Fruit fly (Drosophila melanogaster) whole organism, pupa: ENCODE measurements around the gene CG15024.
A peak's percentile ranks its signal among the peaks of the same experiment; 100 is the strongest.

Source experiments
- CG10348 ChIP-seq: fragments of 200-800 bp; sonication (Bioruptor generic); IDR thresholded peaks from 2 replicates; pipeline ENCODE4 v1.3.6; 2022; ENCODE audit warnings: missing biosample characterization, missing genetic modification characterization
- CG12605 ChIP-seq: fragments of 200-800 bp; sonication (Bioruptor generic); IDR thresholded peaks from 2 replicates; pipeline ENCODE4 v1.3.6; 2022; ENCODE audit warnings: missing biosample characterization, missing genetic modification characterization
- CG13204 ChIP-seq: fragments of 200-800 bp; sonication (Bioruptor generic); optimal IDR thresholded peaks from 2 replicates; lab custom pipeline; 2018; ENCODE audit warnings: missing biosample characterization, mild to moderate bottlenecking, missing genetic modification characterization, moderate library complexity
- CG14655 ChIP-seq: fragments of 200-800 bp; sonication (Bioruptor generic); optimal IDR thresholded peaks from 3 replicates; lab custom pipeline; 2017; ENCODE audit warnings: mild to moderate bottlenecking, missing biosample characterization, missing genetic modification reagents, missing genetic modification characterization
- CG15710 ChIP-seq: fragments of 200-800 bp; sonication (Bioruptor generic); optimal IDR thresholded peaks from 2 replicates; lab custom pipeline; 2018; ENCODE audit warnings: missing biosample characterization, mild to moderate bottlenecking, missing genetic modification characterization, moderate library complexity
- CG17806 ChIP-seq: fragments of 200-800 bp; sonication (Bioruptor generic); optimal IDR thresholded peaks from 2 replicates; lab custom pipeline; 2018; ENCODE audit warnings: missing biosample characterization, mild to moderate bottlenecking, missing genetic modification characterization, moderate library complexity
- CG32121 ChIP-seq: fragments of 200-800 bp; sonication (Bioruptor generic); IDR thresholded peaks from 2 replicates; pipeline ENCODE4 v1.3.6; 2022; ENCODE audit warnings: missing biosample characterization, missing genetic modification characterization
- CG34367 ChIP-seq: fragments of 200-800 bp; sonication (Bioruptor generic); optimal IDR thresholded peaks from 2 replicates; lab custom pipeline; 2018; ENCODE audit warnings: missing biosample characterization, mild to moderate bottlenecking, missing genetic modification characterization
- CG4496 ChIP-seq: fragments of 200-800 bp; sonication (Bioruptor generic); IDR thresholded peaks from 3 replicates; pipeline ENCODE4 v1.3.6; 2022; ENCODE audit warnings: missing biosample characterization, missing genetic modification characterization
- CG8159 ChIP-seq: fragments of 200-800 bp; sonication (Bioruptor generic); optimal IDR thresholded peaks from 3 replicates; lab custom pipeline; 2018; ENCODE audit warnings: missing biosample characterization, mild to moderate bottlenecking, missing genetic modification characterization, moderate library complexity
- CG8301 ChIP-seq: fragments of 200-800 bp; sonication (Bioruptor generic); optimal IDR thresholded peaks from 2 replicates; lab custom pipeline; 2018; ENCODE audit warnings: missing biosample characterization, mild to moderate bottlenecking, missing genetic modification characterization
- CG9948 ChIP-seq: fragments of 200-800 bp; sonication (Bioruptor generic); optimal IDR thresholded peaks from 2 replicates; lab custom pipeline; 2018; ENCODE audit warnings: missing biosample characterization, mild to moderate bottlenecking, missing genetic modification characterization, moderate library complexity
- D1 ChIP-seq: fragments of 200-800 bp; sonication (Bioruptor generic); optimal IDR thresholded peaks from 2 replicates; lab custom pipeline; 2018; ENCODE audit warnings: missing biosample characterization, mild to moderate bottlenecking, missing genetic modification characterization, moderate library complexity
- EcR ChIP-seq: fragments of 200-800 bp; sonication (Bioruptor generic); optimal IDR thresholded peaks from 3 replicates; lab custom pipeline; 2019; ENCODE audit warnings: missing biosample characterization, missing genetic modification characterization, mild to moderate bottlenecking, moderate library complexity, missing genetic modification reagents
- Ets98B ChIP-seq: fragments of 200-800 bp; sonication (Bioruptor generic); IDR thresholded peaks from 2 replicates; pipeline ENCODE4 v1.3.6; 2022; ENCODE audit warnings: missing biosample characterization, missing genetic modification characterization
- Pif1A ChIP-seq: fragments of 200-800 bp; sonication (Bioruptor generic); optimal IDR thresholded peaks from 3 replicates; lab custom pipeline; 2016; ENCODE audit warnings: missing biosample characterization, missing genetic modification characterization
- Pif1B ChIP-seq: fragments of 200-800 bp; sonication (Bioruptor generic); optimal IDR thresholded peaks from 3 replicates; lab custom pipeline; 2016; ENCODE audit warnings: missing biosample characterization, missing genetic modification characterization
- Snoo ChIP-seq: fragments of 200-800 bp; sonication (Bioruptor generic); optimal IDR thresholded peaks from 3 replicates; lab custom pipeline; 2017; ENCODE audit warnings: missing biosample characterization, mild to moderate bottlenecking, missing genetic modification characterization, inconsistent platforms
- fd96Ca ChIP-seq: fragments of 200-800 bp; sonication (Bioruptor generic); IDR thresholded peaks from 3 replicates; pipeline ENCODE4 v1.3.6; 2022; ENCODE audit warnings: missing biosample characterization, missing genetic modification characterization
- gl ChIP-seq: fragments of 200-800 bp; sonication (Bioruptor generic); optimal IDR thresholded peaks from 2 replicates; lab custom pipeline; 2018; ENCODE audit warnings: missing biosample characterization, mild to moderate bottlenecking, missing genetic modification characterization
- rn ChIP-seq: fragments of 200-800 bp; sonication (Bioruptor generic); IDR thresholded peaks from 2 replicates; pipeline ENCODE4 v1.3.6; 2022; ENCODE audit warnings: missing biosample characterization, missing genetic modification characterization

CG15024 gene

DNA sequence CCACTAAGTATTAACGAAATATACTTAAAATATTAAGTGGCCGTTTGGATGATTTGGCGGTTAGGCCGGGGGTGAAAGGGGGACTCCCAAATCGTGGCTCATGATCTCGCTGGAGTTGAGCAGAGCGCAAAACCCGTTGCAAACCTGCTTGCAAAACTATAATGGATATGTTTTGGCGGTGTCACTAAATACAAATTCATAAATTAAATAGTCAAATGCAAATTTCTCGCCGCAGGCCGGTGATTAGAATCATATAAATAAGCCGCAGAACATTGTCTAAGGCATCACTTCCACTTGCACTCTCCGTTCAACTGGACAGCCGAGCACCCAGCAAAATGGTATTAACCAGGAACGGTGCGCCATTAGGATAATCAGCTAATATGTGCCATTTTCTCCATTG is 18.9 kb upstream of the CG15024 start, which contains the start of gene CG11350:
Gene CG11350 (plus strand): TSS at position 301 of the 400 bp plus-strand sequence.
- TF ChIP-seq Pif1B (GFP tag; lab: Kevin White, UChicago), result no peak
- no peak for TF ChIP-seq D1 (tag; lab: Kevin White, UChicago)
- TF ChIP-seq Pif1A (GFP tag; lab: Kevin White, UChicago), result no peak
- no peak for TF ChIP-seq CG8159
- no peak for TF ChIP-seq CG9948 (tag; lab: Kevin White, UChicago)
- TF ChIP-seq Snoo (tag; lab: Kevin White, UChicago), result no peak
- TF ChIP-seq CG32121 (GFP tag; lab: Robert Waterston, UW), result no peak
- no peak for TF ChIP-seq CG34367 (tag; lab: Kevin White, UChicago)
- no peak for TF ChIP-seq CG14655
- TF ChIP-seq rn, result no peak
- TF ChIP-seq CG17806 (tag; lab: Kevin White, UChicago), result no peak
- TF ChIP-seq gl (tag; lab: Kevin White, UChicago), result no peak
- no peak for TF ChIP-seq Ets98B (GFP tag; lab: Robert Waterston, UW)
- no peak for TF ChIP-seq fd96Ca
- TF ChIP-seq CG12605, result no peak
- no peak for TF ChIP-seq CG8301 (tag; lab: Kevin White, UChicago)
- no peak for TF ChIP-seq EcR (GFP tag; lab: Kevin White, UChicago)
- TF ChIP-seq CG13204 (GFP tag; lab: Kevin White, UChicago), result no peak
- no peak for TF ChIP-seq CG4496 (GFP tag; lab: Robert Waterston, UW)
- TF ChIP-seq CG10348, result no peak

DNA sequence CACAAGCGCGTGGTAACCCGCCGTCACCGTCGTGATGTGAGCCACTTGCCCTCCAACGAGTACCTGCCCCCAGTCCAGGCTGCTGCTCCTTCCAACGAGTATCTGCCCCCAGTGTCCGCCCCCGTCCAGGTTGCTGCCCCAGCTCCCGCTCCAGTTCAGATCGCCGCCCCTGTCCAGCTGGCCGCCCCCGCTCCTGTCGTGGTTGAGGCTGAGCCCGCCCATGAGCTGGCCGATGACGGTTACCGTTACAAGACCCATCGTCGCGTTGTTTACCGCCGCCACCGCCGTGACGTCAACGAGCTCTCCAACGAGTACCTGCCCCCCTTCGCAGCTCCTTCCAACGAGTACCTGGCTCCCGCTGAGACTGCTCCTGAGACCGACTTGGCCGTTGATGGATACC is 17.1 kb upstream of the CG15024 start:
- TF ChIP-seq CG8159 (no peak), CG8301 (tag; lab: Kevin White, UChicago) (no peak), gl (tag; lab: Kevin White, UChicago) (no peak), Pif1A (GFP tag; lab: Kevin White, UChicago) (no peak), CG4496 (GFP tag; lab: Robert Waterston, UW) (0 out of 3 replicates have a peak, but pooled peaks have one; percentile 13), fd96Ca (peak; percentile 52; the same call in 1 of the 3 replicates), CG14655 (no peak)

DNA sequence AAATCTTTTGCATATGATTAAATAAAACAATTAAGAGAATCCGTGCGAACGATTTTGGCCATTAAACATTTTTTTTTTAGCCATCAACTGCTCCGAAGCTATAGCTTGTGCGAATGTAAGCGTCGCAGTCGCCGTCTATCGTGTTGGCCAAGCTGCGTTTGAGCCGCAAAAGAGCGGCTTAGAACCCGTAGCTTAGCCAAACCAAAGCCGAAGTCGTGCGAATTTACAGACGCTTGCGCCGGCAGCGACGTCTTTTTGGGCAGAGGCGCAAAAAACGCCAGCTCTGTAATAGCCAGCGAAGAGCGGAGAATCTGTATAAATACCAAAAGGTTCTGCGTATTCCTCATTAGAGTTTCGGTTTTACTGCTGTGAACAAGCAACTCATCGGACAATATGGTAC is 16.3 kb upstream of the CG15024 start, which contains the start of gene CG7465:
Gene CG7465 (plus strand): TSS at position 346 of the 400 bp plus-strand sequence.
- no peak for TF ChIP-seq rn
- TF ChIP-seq EcR (GFP tag; lab: Kevin White, UChicago), result no peak
- no peak for TF ChIP-seq CG12605
- no peak for TF ChIP-seq CG13204 (GFP tag; lab: Kevin White, UChicago)
- TF ChIP-seq Pif1B (GFP tag; lab: Kevin White, UChicago), result no peak
- TF ChIP-seq CG4496 (GFP tag; lab: Robert Waterston, UW), result no peak
- no peak for TF ChIP-seq gl (tag; lab: Kevin White, UChicago)
- TF ChIP-seq CG17806 (tag; lab: Kevin White, UChicago), result no peak
- no peak for TF ChIP-seq Ets98B (GFP tag; lab: Robert Waterston, UW)
- no peak for TF ChIP-seq CG8301 (tag; lab: Kevin White, UChicago)
- no peak for TF ChIP-seq CG15710 (tag; lab: Kevin White, UChicago)
- TF ChIP-seq CG8159, result no peak
- TF ChIP-seq Snoo (tag; lab: Kevin White, UChicago), result no peak
- TF ChIP-seq CG34367 (tag; lab: Kevin White, UChicago), result no peak
- TF ChIP-seq CG9948 (tag; lab: Kevin White, UChicago), result no peak
- no peak for TF ChIP-seq CG14655
- TF ChIP-seq fd96Ca, result no peak
- no peak for TF ChIP-seq Pif1A (GFP tag; lab: Kevin White, UChicago)

DNA sequence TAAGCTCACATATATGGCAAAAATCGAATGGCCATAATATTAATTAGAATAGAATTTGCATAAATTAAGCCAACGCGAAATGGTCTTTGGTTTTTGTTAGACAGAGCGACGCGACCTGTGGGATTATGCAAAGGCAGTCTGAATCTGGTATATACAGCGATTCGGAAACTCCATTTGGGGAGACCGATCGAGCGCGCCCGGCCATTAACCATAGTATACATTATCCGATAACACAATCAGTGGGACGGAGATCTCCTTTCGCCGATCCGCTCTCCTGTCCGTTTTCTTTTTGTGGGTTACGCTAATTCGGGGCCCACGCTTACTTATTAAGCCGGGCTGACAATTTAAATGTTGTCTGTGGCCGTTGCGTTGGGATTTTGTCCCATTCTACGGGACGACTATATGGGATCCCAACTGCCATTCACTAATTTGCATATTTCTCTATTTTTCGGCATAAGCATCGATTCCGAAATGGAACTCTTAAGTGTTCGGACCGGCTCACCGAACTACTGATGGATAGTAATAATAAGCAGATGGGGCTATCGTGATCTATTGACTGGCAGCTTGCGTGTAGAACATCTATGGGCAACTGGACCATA is 14.1 kb upstream of the CG15024 start:
- no peak for TF ChIP-seq CG8159
- TF ChIP-seq EcR (GFP tag; lab: Kevin White, UChicago), result no peak
- no peak for TF ChIP-seq CG12605
- no peak for TF ChIP-seq rn
- TF ChIP-seq, all 21 proteins: peak for 0

DNA sequence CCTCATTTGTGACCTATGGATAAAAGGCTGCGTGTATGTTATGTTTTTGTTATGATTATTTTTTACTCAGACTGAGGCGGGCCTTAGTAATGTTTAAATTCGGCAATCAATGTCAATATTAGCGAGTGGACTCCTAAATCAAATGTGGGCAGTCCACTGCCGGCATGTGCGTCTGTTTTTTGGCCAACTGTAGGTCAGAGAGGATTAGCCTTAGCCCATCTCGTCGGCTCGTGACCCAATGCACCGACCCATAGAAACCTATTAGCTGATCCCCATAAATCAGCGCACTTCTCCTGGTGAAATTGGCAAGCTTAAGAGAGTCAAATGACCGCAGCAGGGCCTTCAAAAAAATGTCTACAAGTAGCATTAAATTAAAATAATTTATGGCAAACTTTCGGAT is 12.1 kb upstream of the CG15024 start:
- TF ChIP-seq Snoo (tag; lab: Kevin White, UChicago), result no peak
- no peak for TF ChIP-seq CG9948 (tag; lab: Kevin White, UChicago)
- no peak for TF ChIP-seq Pif1A (GFP tag; lab: Kevin White, UChicago)
- no peak for TF ChIP-seq Ets98B (GFP tag; lab: Robert Waterston, UW)
- no peak for TF ChIP-seq CG17806 (tag; lab: Kevin White, UChicago)
- no peak for TF ChIP-seq CG10348
- TF ChIP-seq CG8159, result no peak
- TF ChIP-seq, all 21 proteins: peak for 0

DNA sequence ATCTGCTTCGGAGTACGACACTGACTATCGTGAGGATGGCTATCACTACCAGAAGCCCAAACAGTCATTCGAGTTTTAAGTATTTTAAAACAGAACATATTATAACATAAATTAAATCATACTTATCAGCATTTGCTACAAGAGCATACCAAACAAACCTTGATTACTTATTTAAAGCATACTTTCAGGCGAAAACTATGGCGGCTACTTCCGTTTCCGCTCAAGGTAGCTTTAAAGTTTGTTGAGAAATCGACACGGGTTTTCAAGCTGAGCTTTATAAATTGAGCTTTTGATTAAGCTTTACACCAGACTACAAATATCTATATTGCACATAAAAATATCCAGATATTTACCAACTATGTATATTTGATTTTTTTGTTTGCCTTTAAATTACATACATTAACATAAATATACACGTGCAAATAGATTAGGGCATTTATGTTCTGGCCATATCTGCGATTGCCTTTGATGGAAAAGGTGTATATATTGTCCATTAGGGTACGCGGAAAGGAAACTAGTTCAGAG is 11.4 kb upstream of the CG15024 start:
- TF ChIP-seq CG34367 (tag; lab: Kevin White, UChicago), result peak; percentile 43
- TF ChIP-seq EcR (GFP tag; lab: Kevin White, UChicago), result no peak
- no peak for TF ChIP-seq D1 (tag; lab: Kevin White, UChicago)
- no peak for TF ChIP-seq CG10348
- TF ChIP-seq fd96Ca, result 0 out of 3 replicates have a peak, but pooled peaks have one; percentile 35
- TF ChIP-seq CG13204 (GFP tag; lab: Kevin White, UChicago), result no peak
- TF ChIP-seq Pif1B (GFP tag; lab: Kevin White, UChicago), result peak; percentile 13
- no peak for TF ChIP-seq rn
- no peak for TF ChIP-seq CG9948 (tag; lab: Kevin White, UChicago)
- TF ChIP-seq Ets98B (GFP tag; lab: Robert Waterston, UW), result peak; percentile 61
- peak; percentile 96 for TF ChIP-seq CG4496 (GFP tag; lab: Robert Waterston, UW)
- no peak for TF ChIP-seq gl (tag; lab: Kevin White, UChicago)
- TF ChIP-seq CG8301 (tag; lab: Kevin White, UChicago), result peak; percentile 24
- no peak for TF ChIP-seq CG32121 (GFP tag; lab: Robert Waterston, UW)
- TF ChIP-seq CG12605, result peak; percentile 20; the same call in 1 of the 2 replicates
- TF ChIP-seq CG8159, result peak; percentile 20
- peak; percentile 66 for TF ChIP-seq Pif1A (GFP tag; lab: Kevin White, UChicago)
- no peak for TF ChIP-seq CG17806 (tag; lab: Kevin White, UChicago)
- no peak for TF ChIP-seq Snoo (tag; lab: Kevin White, UChicago)
- TF ChIP-seq CG15710 (tag; lab: Kevin White, UChicago), result no peak
- TF ChIP-seq CG14655, result peak; percentile 25
